Fruit fly (Drosophila melanogaster): ENCODE data around the gene eIF2alpha.

dm6 chrX:16405209-16405608, 41.6 kb downstream of the eIF2alpha start, which contains the start of gene CG4301:
- TF ChIP-seq Clk (GFP tag; optimal IDR thresholded peaks at IDR 0.05) (no peak), cnc (optimal IDR thresholded peaks at IDR 0.05) (no peak), toe (GFP tag; optimal IDR thresholded peaks at IDR 0.05) (no peak), kay (GFP tag; ENCODE audit: borderline replicate concordance) (no peak), CG11617 (GFP tag; optimal IDR thresholded peaks at IDR 0.05) (no peak), Crg-1 (GFP tag; optimal IDR thresholded peaks at IDR 0.05) (no peak), CG12768 (GFP tag; optimal IDR thresholded peaks at IDR 0.05) (no peak), CG7045 (GFP tag; optimal IDR thresholded peaks at IDR 0.05) (no peak), ovo (GFP tag; optimal IDR thresholded peaks at IDR 0.05) (no peak)
